Worm (Caenorhabditis elegans) whole organism, late embryonic: ENCODE measurements around the gene ZC15.1.

ENCODE experiments used
- K02D7.2 ChIP-seq: sonication (generic microtip); optimal IDR thresholded peaks from 2 replicates; lab custom pipeline; 2017; ENCODE audit warnings: mild to moderate bottlenecking, missing genetic modification characterization, missing compliant biosample characterization
- ama-1 ChIP-seq: fragments of 150-350 bp; optimal IDR thresholded peaks from 2 replicates; lab custom pipeline; 2014
- dve-1 ChIP-seq: sonication (generic microtip); optimal IDR thresholded peaks from 2 replicates; lab custom pipeline; 2017; ENCODE audit warnings: antibody characterized with exemption, mild to moderate bottlenecking, missing genetic modification characterization, missing compliant biosample characterization
- elt-2 ChIP-seq: sonication (generic microtip); optimal IDR thresholded peaks from 2 replicates; lab custom pipeline; 2016; ENCODE audit warnings: missing genetic modification reagents, missing genetic modification characterization, missing compliant biosample characterization
- fkh-10 ChIP-seq: fragments of 150-350 bp; optimal IDR thresholded peaks from 2 replicates; lab custom pipeline; 2014; ENCODE audit warnings: missing biosample characterization, missing genetic modification reagents, missing genetic modification characterization
- fkh-6 ChIP-seq: sonication (generic microtip); optimal IDR thresholded peaks from 2 replicates; lab custom pipeline; 2016; ENCODE audit warnings: missing genetic modification characterization, missing compliant biosample characterization
- hlh-30 ChIP-seq: sonication (generic microtip); optimal IDR thresholded peaks from 2 replicates; lab custom pipeline; 2017; ENCODE audit warnings: antibody characterized with exemption, missing genetic modification characterization, missing compliant biosample characterization; ENCODE audit not compliant: insufficient read depth
- nfya-1 ChIP-seq: sonication (generic microtip); optimal IDR thresholded peaks from 2 replicates; lab custom pipeline; 2017; ENCODE audit warnings: missing genetic modification characterization, mild to moderate bottlenecking, missing compliant biosample characterization, antibody characterized with exemption, moderate library complexity
- nhr-232 ChIP-seq: sonication (generic microtip); optimal IDR thresholded peaks from 2 replicates; lab custom pipeline; 2016; ENCODE audit warnings: missing genetic modification characterization, missing compliant biosample characterization
- tbx-2 ChIP-seq: sonication (generic microtip); optimal IDR thresholded peaks from 2 replicates; lab custom pipeline; 2016; ENCODE audit warnings: missing genetic modification characterization, missing compliant biosample characterization
- unc-86 ChIP-seq: sonication (generic microtip); optimal IDR thresholded peaks from 2 replicates; lab custom pipeline; 2016; ENCODE audit warnings: missing genetic modification characterization, missing compliant biosample characterization
- zip-5 ChIP-seq: sonication (generic microtip); optimal IDR thresholded peaks from 2 replicates; lab custom pipeline; 2016; ENCODE audit warnings: missing genetic modification characterization, missing compliant biosample characterization
- ztf-16 ChIP-seq: sonication (generic microtip); optimal IDR thresholded peaks from 2 replicates; lab custom pipeline; 2017; ENCODE audit warnings: missing genetic modification characterization, missing compliant biosample characterization

DNA sequence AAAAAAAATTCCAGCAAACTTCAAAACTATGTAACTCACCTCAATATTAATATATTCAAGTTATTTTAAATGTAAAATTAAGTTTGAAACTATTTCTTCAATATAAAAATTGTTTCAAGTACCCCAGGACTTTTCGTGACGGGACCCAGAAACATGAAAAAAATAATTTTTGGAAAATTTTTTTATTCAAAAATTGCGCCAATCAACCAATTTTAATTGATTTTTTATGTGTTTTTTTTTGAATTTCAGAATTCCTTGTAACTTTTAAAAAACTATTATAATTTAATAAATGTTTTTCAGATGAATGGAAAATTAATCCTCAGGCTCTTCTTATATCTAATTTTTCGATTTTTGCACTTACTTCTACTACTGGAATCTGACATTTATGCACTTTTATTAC lies 8.3 kb upstream of the ZC15.1 start, which contains the start of gene ZC15.5:
- TF ChIP-seq zip-5 (no peak), dve-1 (no peak), nhr-232 (no peak), fkh-6 (tag; lab: Kevin White, UChicago) (no peak), unc-86 (no peak), elt-2 (no peak), tbx-2 (tag; lab: Kevin White, UChicago) (no peak), hlh-30 (tag; lab: Kevin White, UChicago) (no peak), ama-1 (lab: Kevin White, UChicago) (no peak), nfya-1 (no peak), K02D7.2 (tag; lab: Kevin White, UChicago) (no peak), ztf-16 (tag; lab: Kevin White, UChicago) (no peak), fkh-10 (GFP tag; lab: Kevin White, UChicago) (no peak)
